Fruit fly (Drosophila melanogaster) whole organism, embryonic: Measurements from ENCODE around the gene TTLL4A.
A peak's percentile ranks its signal among the peaks of the same experiment; 100 is the strongest.

Experiments used
- Asciz ChIP-seq: fragments of 200-800 bp; sonication (Bioruptor generic); optimal IDR thresholded peaks from 2 replicates; lab custom pipeline; 2017; ENCODE audit warnings: missing biosample characterization, mild to moderate bottlenecking, missing genetic modification characterization, missing genetic modification reagents
- BEAF-32 ChIP-seq: fragments of 200-800 bp; sonication (Bioruptor generic); optimal IDR thresholded peaks from 3 replicates; lab custom pipeline; 2017; ENCODE audit warnings: missing biosample characterization, missing genetic modification characterization, mild to moderate bottlenecking, moderate library complexity, missing genetic modification reagents
- Bteb2 ChIP-seq: fragments of 200-800 bp; sonication (Bioruptor generic); optimal IDR thresholded peaks from 2 replicates; lab custom pipeline; 2016; ENCODE audit warnings: missing biosample characterization, missing genetic modification characterization
- CG10209 ChIP-seq: fragments of 200-800 bp; sonication (Bioruptor generic); optimal IDR thresholded peaks from 3 replicates; lab custom pipeline; 2017; ENCODE audit warnings: missing biosample characterization, mild to moderate bottlenecking, missing genetic modification characterization, missing genetic modification reagents
- CG10366 ChIP-seq: fragments of 200-800 bp; sonication (Bioruptor generic); IDR thresholded peaks from 2 replicates; pipeline ENCODE4 v1.3.6; 2022; ENCODE audit warnings: missing biosample characterization, missing genetic modification characterization
- CG11560 ChIP-seq: fragments of 200-800 bp; sonication (Bioruptor generic); IDR thresholded peaks from 3 replicates; pipeline ENCODE4 v1.3.6; 2022; ENCODE audit warnings: missing biosample characterization, missing genetic modification characterization
- CG11696 ChIP-seq: fragments of 200-800 bp; sonication (Bioruptor generic); IDR thresholded peaks from 2 replicates; pipeline ENCODE4 v1.3.6; 2022; ENCODE audit warnings: missing biosample characterization, missing genetic modification characterization
- CG12299 ChIP-seq: fragments of 200-800 bp; sonication (Bioruptor generic); optimal IDR thresholded peaks from 2 replicates; lab custom pipeline; 2018; ENCODE audit warnings: missing biosample characterization, mild to moderate bottlenecking, missing genetic modification characterization
- CG1233 ChIP-seq: fragments of 200-800 bp; sonication (Bioruptor generic); optimal IDR thresholded peaks from 4 replicates; lab custom pipeline; 2018; ENCODE audit warnings: missing biosample characterization, mild to moderate bottlenecking, missing genetic modification characterization
- CG14860 ChIP-seq: fragments of 200-800 bp; sonication (Bioruptor generic); IDR thresholded peaks from 3 replicates; pipeline ENCODE4 v1.3.6; 2022; ENCODE audit warnings: missing biosample characterization, missing genetic modification characterization; ENCODE audit not compliant: partially characterized antibody
- CG15269 ChIP-seq: fragments of 200-800 bp; sonication (Bioruptor generic); optimal IDR thresholded peaks from 2 replicates; lab custom pipeline; 2018; ENCODE audit warnings: missing biosample characterization, mild to moderate bottlenecking, missing genetic modification characterization, moderate library complexity
- CG17802 ChIP-seq: fragments of 200-800 bp; sonication (Bioruptor generic); optimal IDR thresholded peaks from 2 replicates; lab custom pipeline; 2018; ENCODE audit warnings: missing biosample characterization, mild to moderate bottlenecking, missing genetic modification characterization, moderate library complexity
- CG18599 ChIP-seq: fragments of 200-800 bp; sonication (Bioruptor generic); optimal IDR thresholded peaks from 3 replicates; lab custom pipeline; 2017; ENCODE audit warnings: missing biosample characterization, missing genetic modification characterization, mild to moderate bottlenecking, moderate library complexity, missing genetic modification reagents
- CG30403 ChIP-seq: fragments of 200-800 bp; sonication (Bioruptor generic); optimal IDR thresholded peaks from 3 replicates; lab custom pipeline; 2016; ENCODE audit warnings: missing biosample characterization, missing genetic modification characterization
- CG31224 ChIP-seq: fragments of 200-800 bp; sonication (Bioruptor generic); IDR thresholded peaks from 2 replicates; pipeline ENCODE4 v1.3.6; 2022; ENCODE audit warnings: missing biosample characterization, missing genetic modification characterization
- CG3838 ChIP-seq: fragments of 200-800 bp; sonication (Bioruptor generic); optimal IDR thresholded peaks from 3 replicates; lab custom pipeline; 2016; ENCODE audit warnings: missing biosample characterization, missing genetic modification characterization
- CG3847 ChIP-seq: fragments of 200-800 bp; sonication (Bioruptor generic); IDR thresholded peaks from 2 replicates; pipeline ENCODE4 v1.3.6; 2022; ENCODE audit warnings: missing biosample characterization, missing genetic modification characterization
- CG42726 ChIP-seq: fragments of 200-800 bp; sonication (Bioruptor generic); IDR thresholded peaks from 2 replicates; pipeline ENCODE4 v1.3.6; 2022; ENCODE audit warnings: missing biosample characterization, missing genetic modification characterization; ENCODE audit not compliant: partially characterized antibody
- CG4820 ChIP-seq: fragments of 200-800 bp; sonication (Bioruptor generic); optimal IDR thresholded peaks from 3 replicates; lab custom pipeline; 2016; ENCODE audit warnings: missing biosample characterization, missing genetic modification characterization
- CG7372 ChIP-seq: fragments of 200-800 bp; sonication (Bioruptor generic); IDR thresholded peaks from 2 replicates; pipeline ENCODE4 v1.3.6; 2022; ENCODE audit warnings: missing biosample characterization, missing genetic modification characterization
- CG8290 ChIP-seq, 3 experiments: fragments of 200-800 bp; sonication (Bioruptor generic); optimal IDR thresholded peaks; 2 replicates each; lab custom pipeline; 2016 to 2019; ENCODE audit warnings: missing biosample characterization in 3 of 3, missing genetic modification characterization in 3 of 3, mild to moderate bottlenecking in 2 of 3, moderate library complexity in 1 of 3
- CG9932 ChIP-seq: fragments of 200-800 bp; sonication (Bioruptor generic); IDR thresholded peaks from 2 replicates; pipeline ENCODE4 v1.3.6; 2022; ENCODE audit warnings: missing biosample characterization, missing genetic modification characterization
- CrebB ChIP-seq: fragments of 200-800 bp; sonication (Bioruptor generic); optimal IDR thresholded peaks from 3 replicates; lab custom pipeline; 2018; ENCODE audit warnings: missing biosample characterization, mild to moderate bottlenecking, missing genetic modification characterization
- D19B ChIP-seq: fragments of 200-800 bp; sonication (Bioruptor generic); optimal IDR thresholded peaks from 2 replicates; lab custom pipeline; 2017; ENCODE audit warnings: missing biosample characterization, mild to moderate bottlenecking, missing genetic modification characterization
- Eip74EF ChIP-seq, 2 experiments: fragments of 200-800 bp in 1 of 2; fragments of >200 bp in 1 of 2; sonication (Bioruptor generic) in 1 of 2; optimal IDR thresholded peaks; 2 replicates each; lab custom pipeline; 2017 to 2019; ENCODE audit warnings: missing biosample characterization in 2 of 2, missing genetic modification characterization in 2 of 2, mild to moderate bottlenecking in 1 of 2, moderate library complexity in 1 of 2
- MTF-1 ChIP-seq: fragments of 200-800 bp; sonication (Bioruptor generic); optimal IDR thresholded peaks from 2 replicates; lab custom pipeline; 2018; ENCODE audit warnings: missing biosample characterization, mild to moderate bottlenecking, missing genetic modification characterization, borderline replicate concordance
- Med ChIP-seq: fragments of 200-800 bp; sonication (Bioruptor generic); peaks from one replicate; lab custom pipeline; 2016; ENCODE audit warnings: missing biosample characterization, missing genetic modification characterization, mild to moderate bottlenecking, inconsistent platforms, moderate library complexity
- Meics ChIP-seq: fragments of 200-800 bp; sonication (Bioruptor generic); optimal IDR thresholded peaks from 2 replicates; lab custom pipeline; 2017; ENCODE audit warnings: missing biosample characterization, mild to moderate bottlenecking, missing genetic modification characterization
- NK7.1 ChIP-seq: fragments of 200-800 bp; sonication (Bioruptor generic); optimal IDR thresholded peaks from 3 replicates; lab custom pipeline; 2016; ENCODE audit warnings: missing biosample characterization, missing genetic modification characterization
- Vsx1 ChIP-seq: fragments of 200-800 bp; sonication (Bioruptor generic); optimal IDR thresholded peaks from 2 replicates; lab custom pipeline; 2017; ENCODE audit warnings: missing biosample characterization, mild to moderate bottlenecking, missing genetic modification characterization, missing genetic modification reagents
- YL-1 ChIP-seq: fragments of 200-800 bp; sonication (Bioruptor generic); optimal IDR thresholded peaks from 3 replicates; lab custom pipeline; 2017; ENCODE audit warnings: missing biosample characterization, mild to moderate bottlenecking, missing genetic modification characterization
- ac ChIP-seq: fragments of 200-800 bp; sonication (Bioruptor generic); optimal IDR thresholded peaks from 3 replicates; lab custom pipeline; 2017; ENCODE audit warnings: missing biosample characterization, mild to moderate bottlenecking, missing genetic modification characterization
- ap ChIP-seq: fragments of 200-800 bp; sonication (Bioruptor generic); IDR thresholded peaks from 2 replicates; pipeline ENCODE4 v1.3.6; 2022; ENCODE audit warnings: missing biosample characterization, missing genetic modification characterization
- ato ChIP-seq: fragments of 200-800 bp; sonication (Bioruptor generic); IDR thresholded peaks from 2 replicates; pipeline ENCODE4 v1.3.6; 2022; ENCODE audit warnings: missing biosample characterization, missing genetic modification characterization; ENCODE audit not compliant: partially characterized antibody
- bigmax ChIP-seq: fragments of 200-800 bp; sonication (Bioruptor generic); optimal IDR thresholded peaks from 2 replicates; lab custom pipeline; 2018; ENCODE audit warnings: missing biosample characterization, mild to moderate bottlenecking, missing genetic modification characterization
- da ChIP-seq: fragments of 200-800 bp; sonication (Bioruptor generic); optimal IDR thresholded peaks from 2 replicates; lab custom pipeline; 2016; ENCODE audit warnings: missing biosample characterization, missing genetic modification characterization
- eyg ChIP-seq: fragments of 200-800 bp; sonication (Bioruptor generic); optimal IDR thresholded peaks from 3 replicates; lab custom pipeline; 2016; ENCODE audit warnings: missing biosample characterization, missing genetic modification characterization
- fd64A ChIP-seq: fragments of 200-800 bp; sonication (Bioruptor generic); optimal IDR thresholded peaks from 3 replicates; lab custom pipeline; 2018; ENCODE audit warnings: missing biosample characterization, mild to moderate bottlenecking, missing genetic modification characterization
- grau ChIP-seq: fragments of 200-800 bp; optimal IDR thresholded peaks from 3 replicates; lab custom pipeline; 2019; ENCODE audit warnings: missing biosample characterization, mild to moderate bottlenecking, missing genetic modification characterization, moderate library complexity
- lov ChIP-seq, 2 experiments: fragments of 200-800 bp in 1 of 2; fragments of >200 bp in 1 of 2; sonication (Bioruptor generic) in 1 of 2; IDR thresholded peaks in 1 of 2; optimal IDR thresholded peaks in 1 of 2; 2 replicates in 1 of 2; 3 replicates in 1 of 2; pipeline versions ENCODE4 v1.3.6 to Lab custom; 2017 to 2022; ENCODE audit warnings: missing biosample characterization in 1 of 2, missing genetic modification characterization in 1 of 2
- luna ChIP-seq: fragments of 200-800 bp; sonication (Bioruptor generic); optimal IDR thresholded peaks from 2 replicates; lab custom pipeline; 2016; ENCODE audit warnings: missing biosample characterization, missing genetic modification characterization
- phol ChIP-seq: fragments of 200-800 bp; sonication (Bioruptor generic); optimal IDR thresholded peaks from 3 replicates; lab custom pipeline; 2018; ENCODE audit warnings: missing biosample characterization, mild to moderate bottlenecking, missing genetic modification characterization, moderate library complexity
- pnt ChIP-seq: fragments of 200-800 bp; sonication (Bioruptor generic); optimal IDR thresholded peaks from 3 replicates; lab custom pipeline; 2016; ENCODE audit warnings: missing biosample characterization, missing genetic modification characterization
- sisA ChIP-seq: fragments of 200-800 bp; sonication (Bioruptor generic); IDR thresholded peaks from 2 replicates; pipeline ENCODE4 v1.3.6; 2022; ENCODE audit warnings: missing biosample characterization, missing genetic modification characterization
- stc ChIP-seq: fragments of 200-800 bp; sonication (Bioruptor generic); IDR thresholded peaks from 2 replicates; pipeline ENCODE4 v1.3.6; 2022; ENCODE audit warnings: missing biosample characterization, missing genetic modification characterization
- wek ChIP-seq: fragments of 200-800 bp; sonication (Bioruptor generic); optimal IDR thresholded peaks from 3 replicates; lab custom pipeline; 2018; ENCODE audit warnings: missing biosample characterization, mild to moderate bottlenecking, missing genetic modification characterization, moderate library complexity
- zfh1 ChIP-seq: fragments of 200-800 bp; sonication (Bioruptor generic); IDR thresholded peaks from 3 replicates; pipeline ENCODE4 v1.3.6; 2022; ENCODE audit warnings: missing biosample characterization, missing genetic modification characterization

The TTLL4A gene

dm6 chr2L:11037583-11038517, 48.6 kb downstream of the TTLL4A start (continued):
- TF ChIP-seq CG11560 = no peak
- peak; percentile 62 for TF ChIP-seq phol (tag; lab: Kevin White, UChicago)
- peak; percentile 81 for TF ChIP-seq CG30403
- TF ChIP-seq CG10366 = peak; percentile 52
- TF ChIP-seq CG10209 (GFP tag; lab: Kevin White, UChicago) = peak; percentile 48
- no peak for TF ChIP-seq bigmax (GFP tag; lab: Kevin White, UChicago)
- no peak for TF ChIP-seq CG11696
- no peak for TF ChIP-seq CG3847 (GFP tag; lab: Robert Waterston, UW)
- no peak for TF ChIP-seq CrebB
- TF ChIP-seq fd64A = no peak
- TF ChIP-seq CG1233 (GFP tag; lab: Kevin White, UChicago) = peak; percentile 2
- no peak for TF ChIP-seq YL-1 (GFP tag; lab: Kevin White, UChicago)
- no peak for TF ChIP-seq BEAF-32
- TF ChIP-seq CG14860 (GFP tag; lab: Robert Waterston, UW) = no peak
- TF ChIP-seq grau = peak; percentile 69
- TF ChIP-seq CG3838 (GFP tag; lab: Kevin White, UChicago) = peak; percentile 12
- TF ChIP-seq CG8290 (GFP tag; optimal IDR thresholded peaks at IDR 0.05; lab: Kevin White, UChicago) = peak; percentile 14
- peak in 1 of 2 experiments; percentile 16 for TF ChIP-seq CG8290 (tag; optimal IDR thresholded peaks at IDR 0.05; lab: Kevin White, UChicago)
- TF ChIP-seq zfh1 (GFP tag; lab: Robert Waterston, UW) = peak; percentile 34; the same call in 2 of the 3 replicates
- no peak for TF ChIP-seq D19B
- peak; percentile 42 for TF ChIP-seq CG18599 (GFP tag; lab: Kevin White, UChicago)
- no peak for TF ChIP-seq da
- no peak for TF ChIP-seq CG9932 (GFP tag; lab: Robert Waterston, UW)
- peak; percentile 75 for TF ChIP-seq Med
- peak; percentile 34; the same call in 1 of the 2 replicates for TF ChIP-seq sisA (GFP tag; lab: Robert Waterston, UW)
- peak; percentile 24 for TF ChIP-seq pnt (GFP tag; lab: Kevin White, UChicago)
- TF ChIP-seq Bteb2 (GFP tag; lab: Kevin White, UChicago) = peak; percentile 53
- peak; percentile 5 for TF ChIP-seq CG4820 (GFP tag; lab: Kevin White, UChicago)
- TF ChIP-seq CG7372 (GFP tag; lab: Robert Waterston, UW) = no peak
- TF ChIP-seq Meics (GFP tag; lab: Kevin White, UChicago) = peak; percentile 52
- TF ChIP-seq ac (GFP tag; lab: Kevin White, UChicago) = no peak
- TF ChIP-seq MTF-1 (GFP tag; lab: Kevin White, UChicago) = no peak
- TF ChIP-seq wek (GFP tag; lab: Kevin White, UChicago) = no peak
- TF ChIP-seq Asciz (GFP tag; lab: Kevin White, UChicago) = peak; percentile 41
- no peak for TF ChIP-seq CG12299 (tag; lab: Kevin White, UChicago)
- TF ChIP-seq Eip74EF (GFP tag; optimal IDR thresholded peaks at IDR 0.05; lab: Kevin White, UChicago) = no peak
- no peak for TF ChIP-seq luna (GFP tag; lab: Kevin White, UChicago)
- TF ChIP-seq CG15269 = peak; percentile 65
- TF ChIP-seq CG42726 (GFP tag; lab: Robert Waterston, UW) = no peak
- TF ChIP-seq Vsx1 (GFP tag; lab: Kevin White, UChicago) = peak; percentile 57
- no peak for TF ChIP-seq NK7.1
- no peak for TF ChIP-seq ap (GFP tag; lab: Robert Waterston, UW)
- TF ChIP-seq eyg = no peak
- no peak for TF ChIP-seq CG31224 (GFP tag; lab: Robert Waterston, UW)
- peak; percentile 36 for TF ChIP-seq stc
- TF ChIP-seq ato (GFP tag; lab: Robert Waterston, UW) = no peak
- TF ChIP-seq lov (optimal IDR thresholded peaks at IDR 0.05; lab: Kevin White, UChicago) = no peak
- no peak for TF ChIP-seq lov (GFP tag; IDR thresholded peaks at IDR 0.05; lab: Robert Waterston, UW)
- TF ChIP-seq CG17802 (tag; lab: Kevin White, UChicago) = no peak
